Worm (Caenorhabditis elegans) whole organism, young adult: ENCODE data around the gene fbxa-14.
A peak's percentile ranks its signal among the peaks of the same experiment; 100 is the strongest.

ENCODE experiments used
- B0019.2 ChIP-seq: fragments of 200-800 bp; sonication (Bioruptor generic); conservative IDR thresholded peaks from 2 replicates; pipeline ENCODE4 v1.3.6; 2022; ENCODE audit warnings: missing genetic modification reagents, missing genetic modification characterization, missing compliant biosample characterization
- B0261.1 ChIP-seq: sonication (generic microtip); optimal IDR thresholded peaks from 2 replicates; lab custom pipeline; 2016; ENCODE audit warnings: mild to moderate bottlenecking, missing genetic modification characterization, moderate library complexity, missing compliant biosample characterization
- F55B11.4 ChIP-seq: sonication (generic microtip); optimal IDR thresholded peaks from 2 replicates; lab custom pipeline; 2016; ENCODE audit warnings: missing compliant biosample characterization, missing genetic modification characterization, borderline replicate concordance; ENCODE audit not compliant: insufficient read depth
- F57C9.4 ChIP-seq: sonication (generic microtip); optimal IDR thresholded peaks from 2 replicates; lab custom pipeline; 2017; ENCODE audit warnings: mild to moderate bottlenecking, missing genetic modification characterization, missing compliant biosample characterization
- aptf-3 ChIP-seq: fragments of 200-800 bp; sonication (Bioruptor generic); IDR thresholded peaks from 2 replicates; pipeline ENCODE4 v1.3.6; 2022; ENCODE audit warnings: missing genetic modification characterization, missing compliant biosample characterization
- bed-1 ChIP-seq: fragments of 200-800 bp; sonication (Bioruptor generic); IDR thresholded peaks from 2 replicates; pipeline ENCODE4 v1.3.6; 2022; ENCODE audit warnings: missing genetic modification reagents, missing genetic modification characterization, missing compliant biosample characterization
- cebp-1 ChIP-seq, 2 experiments: fragments of 200-800 bp in 1 of 2; sonication (Bioruptor generic) in 1 of 2; sonication (generic microtip) in 1 of 2; IDR thresholded peaks in 1 of 2; optimal IDR thresholded peaks in 1 of 2; 2 replicates each; pipeline versions ENCODE4 v1.3.6 to Lab custom; 2017 to 2022; ENCODE audit warnings: missing compliant biosample characterization in 2 of 2, missing genetic modification characterization in 2 of 2, mild to moderate bottlenecking in 1 of 2, missing genetic modification reagents in 1 of 2, moderate library complexity in 1 of 2
- cebp-2 ChIP-seq: fragments of 200-800 bp; sonication (Bioruptor generic); IDR thresholded peaks from 2 replicates; pipeline ENCODE4 v1.3.6; 2022; ENCODE audit warnings: missing genetic modification characterization, missing compliant biosample characterization
- ceh-100 ChIP-seq: fragments of 200-800 bp; sonication (Bioruptor generic); IDR thresholded peaks from 2 replicates; pipeline ENCODE4 v1.3.6; 2022; ENCODE audit warnings: missing genetic modification reagents, missing genetic modification characterization, missing compliant biosample characterization
- ceh-40 ChIP-seq: fragments of 200-800 bp; sonication (Bioruptor generic); IDR thresholded peaks from 2 replicates; pipeline ENCODE4 v1.3.6; 2022; ENCODE audit warnings: missing genetic modification characterization, missing compliant biosample characterization
- efl-1 ChIP-seq: fragments of 150-350 bp; optimal IDR thresholded peaks from 2 replicates; lab custom pipeline; 2014; ENCODE audit warnings: missing biosample characterization, missing genetic modification reagents, missing genetic modification characterization
- egl-18 ChIP-seq: fragments of 200-800 bp; sonication (Bioruptor generic); IDR thresholded peaks from 2 replicates; pipeline ENCODE4 v1.3.6; 2022; ENCODE audit warnings: missing genetic modification reagents, missing genetic modification characterization, missing compliant biosample characterization
- him-1 ChIP-seq: sonication (generic microtip); optimal IDR thresholded peaks from 2 replicates; lab custom pipeline; 2016; ENCODE audit warnings: missing genotype, missing genetic modification reagents, missing genetic modification characterization, missing compliant biosample characterization
- hlh-26 ChIP-seq: fragments of 200-800 bp; sonication (Bioruptor generic); conservative IDR thresholded peaks from 2 replicates; pipeline ENCODE4 v1.3.6; 2022; ENCODE audit warnings: missing genetic modification reagents, missing genetic modification characterization, missing compliant biosample characterization
- let-607 ChIP-seq, 2 experiments: fragments of 200-800 bp in 1 of 2; sonication (Bioruptor generic) in 1 of 2; sonication (generic microtip) in 1 of 2; optimal IDR thresholded peaks; 2 replicates each; lab custom pipeline; 2016 to 2018; ENCODE audit warnings: mild to moderate bottlenecking in 2 of 2, missing compliant biosample characterization in 2 of 2, missing genetic modification characterization in 2 of 2, moderate library complexity in 2 of 2, missing genotype in 1 of 2
- lin-35 ChIP-seq, 3 experiments: fragments of 150-350 bp in 2 of 3; sonication (generic microtip) in 1 of 3; optimal IDR thresholded peaks; 2 replicates each; lab custom pipeline; 2014 to 2018; ENCODE audit warnings: missing biosample characterization in 3 of 3, missing genetic modification characterization in 3 of 3, missing genetic modification reagents in 3 of 3
- lin-40 ChIP-seq: sonication (generic microtip); optimal IDR thresholded peaks from 2 replicates; lab custom pipeline; 2016; ENCODE audit warnings: missing genetic modification characterization, mild to moderate bottlenecking, missing compliant biosample characterization, missing genotype, missing genetic modification reagents
- lsy-27 ChIP-seq: sonication (generic microtip); optimal IDR thresholded peaks from 2 replicates; lab custom pipeline; 2017; ENCODE audit warnings: missing genetic modification characterization, mild to moderate bottlenecking, missing compliant biosample characterization, antibody characterized with exemption, missing genotype, borderline replicate concordance; ENCODE audit not compliant: insufficient read depth
- mcd-1 ChIP-seq: fragments of 200-800 bp; sonication (Bioruptor generic); IDR thresholded peaks from 2 replicates; pipeline ENCODE4 v1.3.6; 2022; ENCODE audit warnings: missing genetic modification reagents, missing genetic modification characterization, missing compliant biosample characterization
- mel-28 ChIP-seq: sonication (generic microtip); optimal IDR thresholded peaks from 2 replicates; lab custom pipeline; 2016; ENCODE audit warnings: borderline replicate concordance, mild to moderate bottlenecking, missing genetic modification characterization, missing compliant biosample characterization
- mes-4 ChIP-seq: sonication (generic microtip); optimal IDR thresholded peaks from 2 replicates; lab custom pipeline; 2016; ENCODE audit warnings: missing genotype, missing genetic modification characterization, missing compliant biosample characterization
- nfya-2 ChIP-seq: fragments of 200-800 bp; sonication (Bioruptor generic); IDR thresholded peaks from 2 replicates; pipeline ENCODE4 v1.3.6; 2022; ENCODE audit warnings: missing genetic modification reagents, missing genetic modification characterization, missing compliant biosample characterization
- nhr-120 ChIP-seq: fragments of 200-800 bp; sonication (Bioruptor generic); IDR thresholded peaks from 2 replicates; pipeline ENCODE4 v1.3.6; 2022; ENCODE audit warnings: missing genetic modification characterization, missing compliant biosample characterization
- nhr-179 ChIP-seq: sonication (generic microtip); optimal IDR thresholded peaks from 2 replicates; lab custom pipeline; 2016; ENCODE audit warnings: mild to moderate bottlenecking, missing genetic modification characterization, missing compliant biosample characterization
- nhr-80 ChIP-seq: sonication (generic microtip); optimal IDR thresholded peaks from 2 replicates; lab custom pipeline; 2016; ENCODE audit warnings: missing genetic modification characterization, missing compliant biosample characterization
- sea-2 ChIP-seq: fragments of 200-800 bp; sonication (Bioruptor generic); IDR thresholded peaks from 2 replicates; pipeline ENCODE4 v1.3.6; 2022; ENCODE audit warnings: missing genetic modification characterization, missing compliant biosample characterization
- snpc-1.1 ChIP-seq: sonication (generic microtip); optimal IDR thresholded peaks from 2 replicates; lab custom pipeline; 2017; ENCODE audit warnings: missing genetic modification characterization, mild to moderate bottlenecking, missing compliant biosample characterization, antibody characterized with exemption, moderate library complexity, missing genotype, missing genetic modification reagents; ENCODE audit not compliant: insufficient read depth
- snpc-1.3 ChIP-seq: sonication (generic microtip); optimal IDR thresholded peaks from 2 replicates; lab custom pipeline; 2017; ENCODE audit warnings: missing genetic modification characterization, mild to moderate bottlenecking, missing compliant biosample characterization, antibody characterized with exemption, moderate library complexity, missing genotype, missing genetic modification reagents; ENCODE audit not compliant: insufficient read depth
- snpc-4 ChIP-seq, 5 experiments: fragments of 150-350 bp in 1 of 5; sonication (generic microtip) in 4 of 5; optimal IDR thresholded peaks; 2 replicates each; lab custom pipeline; 2014 to 2018; ENCODE audit warnings: missing genetic modification characterization in 5 of 5, missing biosample characterization in 3 of 5, antibody characterized with exemption in 2 of 5, mild to moderate bottlenecking in 2 of 5, missing compliant biosample characterization in 2 of 5, missing genotype in 2 of 5, moderate library complexity in 2 of 5, missing genetic modification reagents in 1 of 5
- somi-1 ChIP-seq: fragments of 200-800 bp; sonication (Bioruptor generic); optimal IDR thresholded peaks from 2 replicates; lab custom pipeline; 2018; ENCODE audit warnings: mild to moderate bottlenecking, missing genetic modification characterization, missing compliant biosample characterization
- tbp1 ChIP-seq: fragments of 200-800 bp; sonication (Bioruptor generic); optimal IDR thresholded peaks from 2 replicates; lab custom pipeline; 2018; ENCODE audit warnings: mild to moderate bottlenecking, missing genetic modification characterization, missing compliant biosample characterization
- unc-130 ChIP-seq: sonication (generic microtip); optimal IDR thresholded peaks from 2 replicates; lab custom pipeline; 2016; ENCODE audit warnings: missing genetic modification reagents, missing genetic modification characterization, missing compliant biosample characterization
- zfh-2 ChIP-seq: fragments of 200-800 bp; sonication (Bioruptor generic); conservative IDR thresholded peaks from 2 replicates; pipeline ENCODE4 v1.3.6; 2022; ENCODE audit warnings: missing genetic modification reagents, missing genetic modification characterization, missing compliant biosample characterization
- ztf-22 ChIP-seq: fragments of 200-800 bp; sonication (Bioruptor generic); optimal IDR thresholded peaks from 2 replicates; lab custom pipeline; 2018; ENCODE audit warnings: mild to moderate bottlenecking, missing genetic modification characterization, moderate library complexity, missing compliant biosample characterization
- ztf-26 ChIP-seq: sonication (generic microtip); optimal IDR thresholded peaks from 2 replicates; lab custom pipeline; 2017; ENCODE audit warnings: missing genetic modification characterization, missing compliant biosample characterization
- ztf-28 ChIP-seq: fragments of 200-800 bp; sonication (Bioruptor generic); IDR thresholded peaks from 2 replicates; pipeline ENCODE4 v1.3.6; 2022; ENCODE audit warnings: missing genetic modification reagents, missing genetic modification characterization, missing compliant biosample characterization

fbxa-14 gene

ce11 chrIII:1323555-1323954, 858 bp downstream of the fbxa-14 start (continued):
- peak; percentile 21; the same call in 1 of the 2 replicates for TF ChIP-seq cebp-1 (GFP tag; IDR thresholded peaks at IDR 0.05; lab: Robert Waterston, UW)
- TF ChIP-seq cebp-1 (tag; optimal IDR thresholded peaks at IDR 0.05; lab: Kevin White, UChicago): peak; percentile 32
- no peak for TF ChIP-seq ztf-28 (GFP tag; lab: Robert Waterston, UW)
- TF ChIP-seq hlh-26 (GFP tag; lab: Robert Waterston, UW): no peak
- no peak for TF ChIP-seq ceh-100 (GFP tag; lab: Robert Waterston, UW)
- TF ChIP-seq mel-28 (tag; lab: Kevin White, UChicago): no peak
- no peak for TF ChIP-seq tbp1 (GFP tag; lab: Kevin White, UChicago)

- TF ChIP-seq ceh-40 (GFP tag; lab: Robert Waterston, UW) (no peak), somi-1 (GFP tag; lab: Kevin White, UChicago) (no peak), ztf-26 (no peak), sea-2 (GFP tag; lab: Robert Waterston, UW) (no peak), nhr-120 (GFP tag; lab: Robert Waterston, UW) (no peak), mes-4 (no peak), ceh-100 (GFP tag; lab: Robert Waterston, UW) (no peak), nfya-2 (no peak), B0019.2 (GFP tag; lab: Robert Waterston, UW) (no peak), nhr-179 (tag; lab: Kevin White, UChicago) (no peak), snpc-1.3 (tag; lab: Kevin White, UChicago) (no peak), cebp-1 (GFP tag; IDR thresholded peaks at IDR 0.05; lab: Robert Waterston, UW) (no peak), cebp-1 (tag; optimal IDR thresholded peaks at IDR 0.05; lab: Kevin White, UChicago) (no peak), mcd-1 (no peak), let-607 (tag; optimal IDR thresholded peaks at IDR 0.05; lab: Kevin White, UChicago) (no peak), bed-1 (no peak)
Observed at ce11 chrIII:1321561-1321960, 2.9 kb downstream of the fbxa-14 start, which contains the start of gene fbxa-15. TSS of gene fbxa-15 (minus strand) at chrIII:1321661.

- TF ChIP-seq nhr-80 (tag; lab: Kevin White, UChicago): peak; percentile 43
- TF ChIP-seq lin-35 (GFP tag; optimal IDR thresholded peaks at IDR 0.05; lab: Kevin White, UChicago): no peak
Observed at ce11 chrIII:1315038-1315437, 9.4 kb downstream of the fbxa-14 start, which contains the start of the genes fbxa-80 and fbxa-19. TSS of gene fbxa-80 (minus strand) at chrIII:1315210. TSS of gene fbxa-19 (plus strand) at chrIII:1315401.

ce11 chrIII:1314283-1314682, 10.1 kb downstream of the fbxa-14 start:
- TF ChIP-seq cebp-2 (GFP tag; lab: Robert Waterston, UW) (no peak), ztf-22 (GFP tag; lab: Kevin White, UChicago) (no peak)
- TF ChIP-seq, all 124 proteins: peak for 0

ce11 chrIII:1311367-1311766, 13.0 kb downstream of the fbxa-14 start:
- peak; percentile 61 for TF ChIP-seq snpc-1.1 (tag; lab: Kevin White, UChicago)
- TF ChIP-seq nhr-80 (tag; lab: Kevin White, UChicago): no peak
- TF ChIP-seq unc-130 (GFP tag; lab: Kevin White, UChicago): no peak
- TF ChIP-seq snpc-4 (GFP tag; optimal IDR thresholded peaks at IDR 0.05; lab: Kevin White, UChicago): peak; percentile 46
- peak in 2 of 4 experiments; percentile 68 to 85 for TF ChIP-seq snpc-4 (tag; optimal IDR thresholded peaks at IDR 0.05; lab: Kevin White, UChicago)
- no peak for TF ChIP-seq F55B11.4

- TF ChIP-seq bed-1: no peak
- no peak for TF ChIP-seq nhr-120 (GFP tag; lab: Robert Waterston, UW)
- no peak for TF ChIP-seq aptf-3
- TF ChIP-seq tbp1 (GFP tag; lab: Kevin White, UChicago): no peak
- TF ChIP-seq egl-18 (GFP tag; lab: Robert Waterston, UW): no peak
- no peak for TF ChIP-seq efl-1 (GFP tag; lab: Kevin White, UChicago)
- no peak for TF ChIP-seq nhr-80 (tag; lab: Kevin White, UChicago)
- no peak for TF ChIP-seq zfh-2
- no peak for TF ChIP-seq nfya-2
- no peak for TF ChIP-seq F57C9.4 (tag; lab: Kevin White, UChicago)
- no peak for TF ChIP-seq him-1 (tag; lab: Kevin White, UChicago)
- TF ChIP-seq lsy-27 (tag; lab: Kevin White, UChicago): no peak
- no peak for TF ChIP-seq B0261.1 (tag; lab: Kevin White, UChicago)
- TF ChIP-seq lin-40 (tag; lab: Kevin White, UChicago): no peak
- no peak for TF ChIP-seq mel-28 (tag; lab: Kevin White, UChicago)
Observed at ce11 chrIII:1308887-1309286, 15.5 kb downstream of the fbxa-14 start, which contains the start of gene Y82E9BL.12. TSS of gene Y82E9BL.12 (plus strand) at chrIII:1309187.
